Worm (Caenorhabditis elegans): ENCODE data around the gene cdd-2.

Gene cdd-2

DNA sequence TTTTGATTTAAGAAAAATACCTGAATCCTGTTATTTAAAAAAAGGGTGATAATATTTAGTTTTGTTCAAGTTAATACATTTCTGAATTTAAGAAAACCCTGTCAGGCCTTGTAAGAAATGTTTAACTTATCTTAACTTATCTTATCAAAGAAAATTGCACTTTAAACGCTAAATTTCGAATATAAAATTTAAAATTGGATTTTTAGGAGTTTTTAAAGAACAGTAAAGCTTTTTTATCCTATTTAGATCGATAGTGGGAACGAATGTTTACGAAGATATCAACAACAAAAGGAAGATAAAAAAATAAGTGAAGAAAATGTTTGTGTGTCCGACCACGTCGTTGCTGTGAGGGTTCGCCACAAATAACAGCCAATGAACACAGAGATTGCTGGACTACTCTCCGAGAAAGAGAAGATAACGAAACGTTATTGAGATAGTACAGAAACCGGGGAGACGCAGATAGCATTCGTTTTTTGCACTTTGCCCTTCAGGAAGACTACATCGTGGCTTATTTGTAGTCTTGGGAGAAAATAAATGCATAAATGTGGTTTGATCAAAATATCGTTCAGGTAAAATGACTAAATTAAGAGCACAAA is 5.4 kb upstream of the cdd-2 start, which contains the start of gene dif-1 (continued):
- TF ChIP-seq nfyb-1 (GFP tag; IDR thresholded peaks at IDR 0.05) (no peak), madf-10 (tag; optimal IDR thresholded peaks at IDR 0.05) (no peak), die-1 (tag; optimal IDR thresholded peaks at IDR 0.05) (no peak), ekl-4 (GFP tag; IDR thresholded peaks at IDR 0.05) (0 out of 2 replicates have a peak, but pooled peaks have one; percentile 27), F57A8.1 (GFP tag; optimal IDR thresholded peaks at IDR 0.05) (no peak), bed-2 (GFP tag; IDR thresholded peaks at IDR 0.05) (no peak), F23B12.7 (tag; optimal IDR thresholded peaks at IDR 0.05; ENCODE audit: insufficient read depth) (no peak), tbp1 (GFP tag; optimal IDR thresholded peaks at IDR 0.05) (peak; percentile 19), nhr-27 (tag; optimal IDR thresholded peaks at IDR 0.05) (no peak), dpff-1 (tag; optimal IDR thresholded peaks at IDR 0.05) (no peak), F49E8.2 (tag; optimal IDR thresholded peaks at IDR 0.05; ENCODE audit: insufficient read depth) (no peak), ccch-3 (GFP tag; optimal IDR thresholded peaks at IDR 0.05) (no peak), attf-5 (GFP tag; optimal IDR thresholded peaks at IDR 0.05) (peak; percentile 23), bed-1 (GFP tag; IDR thresholded peaks at IDR 0.05) (no peak), sptf-2 (GFP tag; optimal IDR thresholded peaks at IDR 0.05) (no peak), rpc-1 (optimal IDR thresholded peaks at IDR 0.05) (no peak), rpc-1 (tag; optimal IDR thresholded peaks at IDR 0.05) (no peak), egrh-3 (GFP tag; IDR thresholded peaks at IDR 0.05) (no peak), snpc-1.3 (tag; optimal IDR thresholded peaks at IDR 0.05; ENCODE audit: insufficient read depth) (no peak), snpc-1.1 (tag; optimal IDR thresholded peaks at IDR 0.05; ENCODE audit: insufficient read depth) (no peak), dox-1 (GFP tag; IDR thresholded peaks at IDR 0.05) (no peak), sea-2 (GFP tag; IDR thresholded peaks at IDR 0.05) (no peak), mcd-1 (GFP tag; IDR thresholded peaks at IDR 0.05) (no peak), ztf-22 (GFP tag; optimal IDR thresholded peaks at IDR 0.05) (no peak), ztf-25 (GFP tag; IDR thresholded peaks at IDR 0.05) (no peak), F33H1.4 (GFP tag; IDR thresholded peaks at IDR 0.05) (no peak), tbx-9 (tag; optimal IDR thresholded peaks at IDR 0.05; ENCODE audit: borderline replicate concordance) (no peak), chd-7 (tag; optimal IDR thresholded peaks at IDR 0.05) (no peak), mes-4 (tag; optimal IDR thresholded peaks at IDR 0.05) (no peak), F39B2.1 (GFP tag; IDR thresholded peaks at IDR 0.05) (no peak), let-607 (tag; optimal IDR thresholded peaks at IDR 0.05) (peak in 1 of 2 experiments; percentile 47), somi-1 (GFP tag; optimal IDR thresholded peaks at IDR 0.05) (peak; percentile 14), hsf-1 (GFP tag; IDR thresholded peaks at IDR 0.05) (no peak), nhr-120 (GFP tag; IDR thresholded peaks at IDR 0.05) (no peak), snpc-4 (GFP tag; optimal IDR thresholded peaks at IDR 0.05) (no peak), snpc-4 (tag; optimal IDR thresholded peaks at IDR 0.05) (peak in 1 of 4 experiments; percentile 43), aptf-2 (GFP tag; conservative IDR thresholded peaks at IDR 0.05) (0 out of 2 replicates have a peak, but pooled peaks have one; percentile 63), ztf-28 (GFP tag; IDR thresholded peaks at IDR 0.05) (no peak), egl-44 (GFP tag; IDR thresholded peaks at IDR 0.05) (no peak), ztf-6 (GFP tag; IDR thresholded peaks at IDR 0.05) (no peak), hmg-20 (GFP tag; IDR thresholded peaks at IDR 0.05) (no peak), ZK185.1 (tag; optimal IDR thresholded peaks at IDR 0.05; ENCODE audit: poor library complexity, severe bottlenecking) (no peak), cebp-2 (GFP tag; IDR thresholded peaks at IDR 0.05) (no peak), cebp-1 (GFP tag; IDR thresholded peaks at IDR 0.05) (no peak), cebp-1 (tag; optimal IDR thresholded peaks at IDR 0.05) (peak; percentile 53), C06A6.2 (GFP tag; conservative IDR thresholded peaks at IDR 0.05) (no peak), hrde-1 (tag; optimal IDR thresholded peaks at IDR 0.05; ENCODE audit: borderline replicate concordance) (no peak)
